Worm (Caenorhabditis elegans): Measurements from ENCODE around the gene C53C11.2.

Gene C53C11.2

ce11 chrX:17381975-17382374 is 45.5 kb downstream of the C53C11.2 start, which contains the start of gene F10D7.4:
TSS of gene F10D7.4 (minus strand) at chrX:17382075.
- TF ChIP-seq pha-4 (tag; optimal IDR thresholded peaks at IDR 0.05): no peak
- TF ChIP-seq blmp-1 (tag; optimal IDR thresholded peaks at IDR 0.05): no peak
- TF ChIP-seq snpc-4 (tag; optimal IDR thresholded peaks at IDR 0.05): no peak
- TF ChIP-seq ceh-83 (GFP tag; optimal IDR thresholded peaks at IDR 0.05): no peak
- TF ChIP-seq sem-2 (GFP tag; optimal IDR thresholded peaks at IDR 0.05): no peak
- TF ChIP-seq elt-1 (tag; optimal IDR thresholded peaks at IDR 0.05; ENCODE audit: borderline replicate concordance, insufficient read depth): no peak
- no peak for TF ChIP-seq mab-5 (tag; optimal IDR thresholded peaks at IDR 0.05)
- TF ChIP-seq hlh-1 (tag; optimal IDR thresholded peaks at IDR 0.05): no peak
- no peak for TF ChIP-seq ces-1 (GFP tag; optimal IDR thresholded peaks at IDR 0.05)
- no peak for TF ChIP-seq nhr-12 (tag; optimal IDR thresholded peaks at IDR 0.05)
- no peak for TF ChIP-seq sptf-1 (tag; optimal IDR thresholded peaks at IDR 0.05)
- TF ChIP-seq nhr-2 (tag; optimal IDR thresholded peaks at IDR 0.05): no peak
- TF ChIP-seq ceh-39 (tag; optimal IDR thresholded peaks at IDR 0.05): no peak
- TF ChIP-seq unc-62 (GFP tag; optimal IDR thresholded peaks at IDR 0.05): no peak
- no peak for TF ChIP-seq ham-2 (GFP tag; optimal IDR thresholded peaks at IDR 0.05)
- no peak for TF ChIP-seq tbx-8 (GFP tag; optimal IDR thresholded peaks at IDR 0.05)
- TF ChIP-seq unc-39 (tag; optimal IDR thresholded peaks at IDR 0.05): no peak
- no peak for TF ChIP-seq ztf-11 (tag; optimal IDR thresholded peaks at IDR 0.05)
- no peak for TF ChIP-seq lin-13 (tag; optimal IDR thresholded peaks at IDR 0.05)

ce11 chrX:17384343-17384742 is 47.9 kb downstream of the C53C11.2 start:
- no peak for TF ChIP-seq mab-5 (tag; optimal IDR thresholded peaks at IDR 0.05)
- TF ChIP-seq ztf-11 (tag; optimal IDR thresholded peaks at IDR 0.05): no peak
- no peak for TF ChIP-seq zip-8 (tag; optimal IDR thresholded peaks at IDR 0.05)
- no peak for TF ChIP-seq blmp-1 (tag; optimal IDR thresholded peaks at IDR 0.05)
- TF ChIP-seq lin-32 (GFP tag; optimal IDR thresholded peaks at IDR 0.05): no peak
- TF ChIP-seq unc-39 (tag; optimal IDR thresholded peaks at IDR 0.05): no peak
- TF ChIP-seq unc-120 (tag; optimal IDR thresholded peaks at IDR 0.05; ENCODE audit: poor library complexity, severe bottlenecking): no peak

DNA sequence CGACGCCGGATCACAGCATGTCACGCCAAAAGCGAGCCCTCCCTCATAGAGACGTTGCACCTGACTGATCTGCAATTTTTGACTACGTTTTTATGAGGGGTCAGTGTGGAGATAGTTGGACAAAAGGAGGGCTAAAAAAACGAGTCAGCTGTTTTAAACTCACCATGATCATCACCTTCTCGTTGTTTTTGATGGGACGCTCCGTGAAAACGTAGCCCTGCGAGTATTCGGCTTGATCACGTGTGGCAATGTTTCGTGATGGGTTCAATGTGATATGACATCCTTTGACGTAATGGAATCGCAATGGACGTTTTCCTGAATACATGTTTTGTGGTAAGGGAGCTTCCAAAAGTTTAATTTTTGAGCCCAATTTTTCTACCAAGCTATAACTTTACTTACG is 48.7 kb downstream of the C53C11.2 start:
- no peak for TF ChIP-seq tbx-8 (GFP tag; optimal IDR thresholded peaks at IDR 0.05)
- no peak for TF ChIP-seq nhr-12 (tag; optimal IDR thresholded peaks at IDR 0.05)
- TF ChIP-seq ztf-11 (tag; optimal IDR thresholded peaks at IDR 0.05): no peak
- TF ChIP-seq flh-1 (GFP tag; optimal IDR thresholded peaks at IDR 0.05): no peak
- no peak for TF ChIP-seq ceh-83 (GFP tag; optimal IDR thresholded peaks at IDR 0.05)
- no peak for TF ChIP-seq mab-5 (tag; optimal IDR thresholded peaks at IDR 0.05)
- TF ChIP-seq bed-3 (GFP tag; optimal IDR thresholded peaks at IDR 0.05): no peak
- TF ChIP-seq nhr-28 (tag; optimal IDR thresholded peaks at IDR 0.05): no peak
- no peak for TF ChIP-seq unc-120 (tag; optimal IDR thresholded peaks at IDR 0.05; ENCODE audit: poor library complexity, severe bottlenecking)
- TF ChIP-seq nhr-76 (tag; optimal IDR thresholded peaks at IDR 0.05): no peak
- TF ChIP-seq elt-3 (tag; optimal IDR thresholded peaks at IDR 0.05): no peak
- no peak for TF ChIP-seq elt-1 (tag; optimal IDR thresholded peaks at IDR 0.05; ENCODE audit: borderline replicate concordance, insufficient read depth)
- TF ChIP-seq mep-1 (tag; optimal IDR thresholded peaks at IDR 0.05): no peak
- no peak for TF ChIP-seq ceh-39 (tag; optimal IDR thresholded peaks at IDR 0.05)
- no peak for TF ChIP-seq lin-32 (GFP tag; optimal IDR thresholded peaks at IDR 0.05)
- TF ChIP-seq unc-39 (tag; optimal IDR thresholded peaks at IDR 0.05): no peak

- no peak for TF ChIP-seq hlh-1 (tag; optimal IDR thresholded peaks at IDR 0.05)
- no peak for TF ChIP-seq ham-2 (GFP tag; optimal IDR thresholded peaks at IDR 0.05)
- TF ChIP-seq ceh-39 (tag; optimal IDR thresholded peaks at IDR 0.05): no peak
Observed at ce11 chrX:17386130-17386529, 49.7 kb downstream of the C53C11.2 start.
